Worm (Caenorhabditis elegans) whole organism, L3 larva: ENCODE measurements around the gene F25H9.6.

Experiments
- ama-1 ChIP-seq: fragments of 150-350 bp; optimal IDR thresholded peaks from 2 replicates; lab custom pipeline; 2018
- ceh-9 ChIP-seq: sonication (generic microtip); optimal IDR thresholded peaks from 2 replicates; lab custom pipeline; 2018; ENCODE audit warnings: missing biosample characterization, missing genetic modification characterization
- elt-2 ChIP-seq: sonication (generic microtip); optimal IDR thresholded peaks from 2 replicates; lab custom pipeline; 2016; ENCODE audit warnings: missing genetic modification reagents, mild to moderate bottlenecking, missing genetic modification characterization, missing compliant biosample characterization
- hmg-11 ChIP-seq: sonication (generic microtip); optimal IDR thresholded peaks from 2 replicates; lab custom pipeline; 2016; ENCODE audit warnings: missing genetic modification characterization, missing compliant biosample characterization
- nhr-11 ChIP-seq: fragments of 150-350 bp; optimal IDR thresholded peaks from 2 replicates; lab custom pipeline; 2014; ENCODE audit warnings: missing biosample characterization, missing genetic modification characterization
- nhr-12 ChIP-seq: fragments of 150-350 bp; optimal IDR thresholded peaks from 2 replicates; lab custom pipeline; 2014; ENCODE audit warnings: missing biosample characterization, missing genetic modification characterization
- nhr-28 ChIP-seq: fragments of 150-350 bp; optimal IDR thresholded peaks from 2 replicates; lab custom pipeline; 2014; ENCODE audit warnings: missing biosample characterization, missing genetic modification characterization
- pha-4 ChIP-seq: fragments of 150-350 bp; optimal IDR thresholded peaks from 2 replicates; lab custom pipeline; 2014; ENCODE audit warnings: missing biosample characterization, missing genetic modification reagents, missing genetic modification characterization
- pqm-1 ChIP-seq: fragments of 150-350 bp; optimal IDR thresholded peaks from 2 replicates; lab custom pipeline; 2017; ENCODE audit warnings: missing biosample characterization, missing genetic modification characterization, inconsistent platforms
- unc-62 ChIP-seq: fragments of 150-350 bp; sonication (generic microtip); optimal IDR thresholded peaks from 4 replicates; lab custom pipeline; 2014; ENCODE audit warnings: missing biosample characterization, missing genetic modification reagents, missing genetic modification characterization
- ztf-11 ChIP-seq: fragments of 150-350 bp; optimal IDR thresholded peaks from 2 replicates; lab custom pipeline; 2014; ENCODE audit warnings: missing biosample characterization, missing genetic modification characterization

ce11 chrV:13472062-13472461 lies 3.9 kb upstream of the F25H9.6 start:
- TF ChIP-seq pha-4 (tag; lab: Kevin White, UChicago) = no peak
- TF ChIP-seq hmg-11 (tag; lab: Kevin White, UChicago) = no peak
- no peak for TF ChIP-seq elt-2 (tag; lab: Kevin White, UChicago)
- no peak for TF ChIP-seq pqm-1 (tag; lab: Kevin White, UChicago)
- TF ChIP-seq nhr-28 (tag; lab: Kevin White, UChicago) = no peak
- TF ChIP-seq nhr-11 (tag; lab: Kevin White, UChicago) = no peak
- no peak for TF ChIP-seq unc-62 (GFP tag; lab: Kevin White, UChicago)
- no peak for TF ChIP-seq ceh-9 (tag; lab: Kevin White, UChicago)
- TF ChIP-seq ztf-11 (tag; lab: Kevin White, UChicago) = no peak
- TF ChIP-seq ama-1 = no peak
- TF ChIP-seq nhr-12 (tag; lab: Kevin White, UChicago) = no peak
